Worm (Caenorhabditis elegans): ENCODE measurements around the gene clec-137.

- TF ChIP-seq ceh-36 (tag; optimal IDR thresholded peaks at IDR 0.05) (no peak), pes-1 (GFP tag; IDR thresholded peaks at IDR 0.05) (no peak), flt-1 (GFP tag; IDR thresholded peaks at IDR 0.05) (no peak), ama-1 (optimal IDR thresholded peaks at IDR 0.05) (no peak), F13C5.2 (tag; optimal IDR thresholded peaks at IDR 0.05) (no peak), ets-7 (tag; optimal IDR thresholded peaks at IDR 0.05) (no peak), tra-4 (tag; optimal IDR thresholded peaks at IDR 0.05) (no peak), tbx-37 (GFP tag; conservative IDR thresholded peaks at IDR 0.05) (no peak), tbx-11 (GFP tag; IDR thresholded peaks at IDR 0.05) (no peak)
Measured at ce11 chrII:4608073-4608472, 9.8 kb downstream of the clec-137 start, which contains the start of gene F35D11.3.

All from whole organism, early embryonic.